Worm (Caenorhabditis elegans): Measurements from ENCODE around the gene F40F8.12.
A peak's percentile ranks its signal among the peaks of the same experiment; 100 is the strongest.

The F40F8.12 gene

DNA sequence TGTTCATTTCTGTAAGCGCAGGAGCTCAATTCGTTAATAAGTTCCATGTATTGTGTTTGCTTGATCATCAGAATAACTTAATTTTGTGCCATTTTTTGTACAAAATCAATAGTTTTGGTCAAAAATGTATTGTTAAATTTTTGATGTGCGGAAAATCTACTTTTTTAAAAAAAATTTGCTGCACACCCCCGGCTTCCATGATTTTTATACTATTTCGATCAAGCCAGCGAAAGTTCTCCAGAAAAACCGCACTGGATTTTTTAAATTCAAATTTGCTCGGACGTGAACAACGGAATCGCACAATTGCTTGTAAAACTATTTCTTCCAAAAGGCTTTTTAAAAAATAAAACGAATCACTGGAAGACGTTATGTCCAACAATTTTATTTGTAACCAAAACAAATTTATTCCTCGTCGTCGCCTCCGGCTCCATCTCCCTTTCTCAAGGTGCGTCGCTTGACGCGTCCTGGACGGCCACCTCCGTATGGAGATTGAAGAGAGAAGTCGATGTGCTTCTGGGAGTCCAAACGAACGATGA lies 4.5 kb upstream of the F40F8.12 start (continued):
- TF ChIP-seq B0035.1 (tag; optimal IDR thresholded peaks at IDR 0.05) (no peak), B0019.2 (GFP tag; conservative IDR thresholded peaks at IDR 0.05) (no peak), ceh-91 (GFP tag; IDR thresholded peaks at IDR 0.05) (no peak), sdz-38 (tag; optimal IDR thresholded peaks at IDR 0.05) (no peak), nhr-80 (tag; optimal IDR thresholded peaks at IDR 0.05) (no peak), egl-44 (GFP tag; IDR thresholded peaks at IDR 0.05) (no peak), ztf-26 (tag; optimal IDR thresholded peaks at IDR 0.05) (no peak), F39B2.1 (GFP tag; IDR thresholded peaks at IDR 0.05) (no peak), zfh-2 (GFP tag; conservative IDR thresholded peaks at IDR 0.05) (no peak), fkh-3 (tag; optimal IDR thresholded peaks at IDR 0.05) (no peak), mxl-1 (tag; optimal IDR thresholded peaks at IDR 0.05) (no peak), sea-2 (GFP tag; IDR thresholded peaks at IDR 0.05) (no peak), ceh-58 (GFP tag; IDR thresholded peaks at IDR 0.05) (no peak), ZK185.1 (tag; optimal IDR thresholded peaks at IDR 0.05; ENCODE audit: poor library complexity, severe bottlenecking) (no peak), ceh-27 (GFP tag; optimal IDR thresholded peaks at IDR 0.05) (no peak), K11D2.4 (GFP tag; IDR thresholded peaks at IDR 0.05) (no peak), F37B4.10 (GFP tag; IDR thresholded peaks at IDR 0.05) (no peak), hlh-26 (GFP tag; conservative IDR thresholded peaks at IDR 0.05) (0 out of 2 replicates have a peak, but pooled peaks have one; percentile 19), snpc-3.4 (tag; optimal IDR thresholded peaks at IDR 0.05) (no peak), athp-1 (tag; optimal IDR thresholded peaks at IDR 0.05) (peak; percentile 25), snpc-4 (GFP tag; optimal IDR thresholded peaks at IDR 0.05) (peak; percentile 0), snpc-4 (tag; optimal IDR thresholded peaks at IDR 0.05) (peak in 1 of 4 experiments; percentile 0), xnd-1 (tag; optimal IDR thresholded peaks at IDR 0.05) (no peak), F55B11.4 (tag; optimal IDR thresholded peaks at IDR 0.05; ENCODE audit: borderline replicate concordance, insufficient read depth) (no peak), lin-35 (GFP tag; optimal IDR thresholded peaks at IDR 0.05) (no peak), lsl-1 (GFP tag; optimal IDR thresholded peaks at IDR 0.05) (peak; percentile 32), lir-1 (GFP tag; conservative IDR thresholded peaks at IDR 0.05) (no peak), cebp-1 (GFP tag; IDR thresholded peaks at IDR 0.05) (no peak), cebp-1 (tag; optimal IDR thresholded peaks at IDR 0.05) (peak; percentile 23), hrde-1 (tag; optimal IDR thresholded peaks at IDR 0.05; ENCODE audit: borderline replicate concordance) (peak; percentile 70), hmg-1.2 (GFP tag; IDR thresholded peaks at IDR 0.05) (no peak), attf-6 (GFP tag; IDR thresholded peaks at IDR 0.05) (no peak), Y53F4B.3 (GFP tag; IDR thresholded peaks at IDR 0.05) (no peak), atf-7 (tag; optimal IDR thresholded peaks at IDR 0.05) (peak; percentile 21), repo-1 (tag; optimal IDR thresholded peaks at IDR 0.05) (no peak), C06A6.2 (GFP tag; conservative IDR thresholded peaks at IDR 0.05) (no peak), dox-1 (GFP tag; IDR thresholded peaks at IDR 0.05) (no peak), die-1 (tag; optimal IDR thresholded peaks at IDR 0.05) (peak; percentile 50), snpc-1.1 (tag; optimal IDR thresholded peaks at IDR 0.05; ENCODE audit: insufficient read depth) (no peak), T07F8.4 (tag; optimal IDR thresholded peaks at IDR 0.05) (no peak), F57C9.4 (tag; optimal IDR thresholded peaks at IDR 0.05) (no peak), nfya-2 (GFP tag; IDR thresholded peaks at IDR 0.05) (no peak), D2030.7 (GFP tag; IDR thresholded peaks at IDR 0.05) (0 out of 2 replicates have a peak, but pooled peaks have one; percentile 9), ztf-3 (GFP tag; optimal IDR thresholded peaks at IDR 0.05) (no peak), rec-8 (tag; optimal IDR thresholded peaks at IDR 0.05) (no peak), hsf-1 (GFP tag; IDR thresholded peaks at IDR 0.05) (peak; percentile 20; the same call in 1 of the 2 replicates), ccch-3 (GFP tag; optimal IDR thresholded peaks at IDR 0.05) (no peak), lin-54 (GFP tag; optimal IDR thresholded peaks at IDR 0.05) (peak; percentile 64), cebp-2 (GFP tag; IDR thresholded peaks at IDR 0.05) (no peak)
